Worm (Caenorhabditis elegans): ENCODE results near the gene C03H5.9.

DNA sequence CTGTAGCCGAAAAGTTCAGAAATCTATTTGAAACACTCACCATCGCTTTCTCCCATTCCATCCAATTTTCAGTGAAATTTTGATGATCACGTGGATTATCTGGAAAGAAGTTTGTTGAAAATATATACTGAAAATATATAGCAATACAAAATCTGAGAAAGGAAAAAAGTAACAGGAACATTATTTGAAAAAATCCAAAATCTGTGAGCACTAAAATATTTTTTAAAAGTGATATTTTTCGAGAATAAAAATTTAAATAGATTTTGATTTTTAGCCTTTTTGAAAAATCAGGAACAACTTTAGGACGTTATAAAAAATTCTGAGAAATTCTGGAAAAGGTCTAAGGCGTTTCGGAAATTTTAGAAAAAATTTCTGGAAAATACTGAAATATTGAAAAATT lies 21.5 kb upstream of the C03H5.9 start, which contains the start of gene dmsr-4:
- TF ChIP-seq fkh-10 (GFP tag; optimal IDR thresholded peaks at IDR 0.05): no peak
- no peak for TF ChIP-seq ama-1 (optimal IDR thresholded peaks at IDR 0.05)
- TF ChIP-seq lin-13 (GFP tag; optimal IDR thresholded peaks at IDR 0.05): no peak
- no peak for TF ChIP-seq F44E2.7 (GFP tag; IDR thresholded peaks at IDR 0.05)
- TF ChIP-seq vab-7 (GFP tag; IDR thresholded peaks at IDR 0.05): no peak
- no peak for TF ChIP-seq nhr-237 (tag; optimal IDR thresholded peaks at IDR 0.05)
- TF ChIP-seq nhr-6 (tag; optimal IDR thresholded peaks at IDR 0.05): no peak
- TF ChIP-seq mdl-1 (tag; optimal IDR thresholded peaks at IDR 0.05): no peak
- no peak for TF ChIP-seq lin-1 (GFP tag; IDR thresholded peaks at IDR 0.05)
- TF ChIP-seq unc-39 (tag; optimal IDR thresholded peaks at IDR 0.05): no peak
- no peak for TF ChIP-seq F37D6.2 (tag; optimal IDR thresholded peaks at IDR 0.05)
